Worm (Caenorhabditis elegans): Measurements from ENCODE around the gene C24D10.6.

- TF ChIP-seq lin-15B (tag; optimal IDR thresholded peaks at IDR 0.05) (no peak), sptf-1 (tag; optimal IDR thresholded peaks at IDR 0.05) (no peak)
Observed at ce11 chrIV:5171994-5172528, 12.0 kb upstream of the C24D10.6 start.

Measured in whole organism, L1 larva.